Worm (Caenorhabditis elegans) whole organism, L2 larva: ENCODE results near the gene F38H4.6.

Experiments
- elt-3 ChIP-seq: sonication (generic microtip); optimal IDR thresholded peaks from 2 replicates; lab custom pipeline; 2017; ENCODE audit warnings: missing biosample characterization, missing genetic modification characterization
- fos-1 ChIP-seq: fragments of 150-350 bp; optimal IDR thresholded peaks from 2 replicates; lab custom pipeline; 2014; ENCODE audit warnings: missing biosample characterization, missing genetic modification characterization
- lin-13 ChIP-seq: fragments of 150-350 bp; optimal IDR thresholded peaks from 2 replicates; lab custom pipeline; 2014; ENCODE audit warnings: missing biosample characterization, missing genetic modification reagents, missing genetic modification characterization
- skn-1 ChIP-seq: sonication (generic microtip); optimal IDR thresholded peaks from 2 replicates; lab custom pipeline; 2017; ENCODE audit warnings: missing biosample characterization, missing genetic modification characterization
- sma-9 ChIP-seq, 2 experiments: fragments of 150-350 bp in 1 of 2; sonication (generic microtip) in 1 of 2; optimal IDR thresholded peaks; 2 replicates each; lab custom pipeline; 2014 to 2016; ENCODE audit warnings: missing genetic modification characterization in 2 of 2, mild to moderate bottlenecking in 1 of 2, missing biosample characterization in 1 of 2, missing compliant biosample characterization in 1 of 2, missing genetic modification reagents in 1 of 2, moderate library complexity in 1 of 2
- unc-39 ChIP-seq: fragments of 150-350 bp; optimal IDR thresholded peaks from 2 replicates; lab custom pipeline; 2014; ENCODE audit warnings: missing biosample characterization, missing genetic modification characterization
- unc-62 ChIP-seq: fragments of 150-350 bp; optimal IDR thresholded peaks from 2 replicates; lab custom pipeline; 2014; ENCODE audit warnings: missing biosample characterization, missing genetic modification reagents, missing genetic modification characterization

ce11 chrIV:11809708-11810114 is 38.0 kb downstream of the F38H4.6 start:
- TF ChIP-seq unc-62 (GFP tag; lab: Kevin White, UChicago) = peak; percentile 54
- peak; percentile 89 for TF ChIP-seq sma-9 (GFP tag; optimal IDR thresholded peaks at IDR 0.05; lab: Kevin White, UChicago)
- TF ChIP-seq sma-9 (tag; optimal IDR thresholded peaks at IDR 0.05; lab: Kevin White, UChicago) = no peak
- TF ChIP-seq elt-3 = no peak
- no peak for TF ChIP-seq unc-39
- TF ChIP-seq fos-1 (tag; lab: Kevin White, UChicago) = peak; percentile 56
- TF ChIP-seq lin-13 (GFP tag; lab: Kevin White, UChicago) = peak; percentile 51
- no peak for TF ChIP-seq skn-1
